Fruit fly (Drosophila melanogaster) whole organism, embryonic: Measurements from ENCODE around the gene ckd.
A peak's percentile ranks its signal among the peaks of the same experiment; 100 is the strongest.

Experiments
- Bgb ChIP-seq: fragments of 200-800 bp; sonication (Bioruptor generic); IDR thresholded peaks from 2 replicates; pipeline ENCODE4 v1.3.6; 2022; ENCODE audit warnings: missing biosample characterization, missing genetic modification characterization; ENCODE audit not compliant: partially characterized antibody
- CG10462 ChIP-seq: fragments of 200-800 bp; sonication (Bioruptor generic); optimal IDR thresholded peaks from 2 replicates; lab custom pipeline; 2016; ENCODE audit warnings: missing biosample characterization, missing genetic modification characterization
- CG10959 ChIP-seq: fragments of 200-800 bp; sonication (Bioruptor generic); IDR thresholded peaks from 2 replicates; pipeline ENCODE4 v1.3.6; 2022; ENCODE audit warnings: missing biosample characterization, missing genetic modification characterization
- CG11560 ChIP-seq: fragments of 200-800 bp; sonication (Bioruptor generic); IDR thresholded peaks from 3 replicates; pipeline ENCODE4 v1.3.6; 2022; ENCODE audit warnings: missing biosample characterization, missing genetic modification characterization
- CG15514 ChIP-seq: fragments of 200-800 bp; sonication (Bioruptor generic); optimal IDR thresholded peaks from 3 replicates; lab custom pipeline; 2017; ENCODE audit warnings: missing biosample characterization, missing genetic modification characterization, mild to moderate bottlenecking, moderate library complexity, missing genetic modification reagents
- CG18764 ChIP-seq: fragments of 200-800 bp; sonication (Bioruptor generic); optimal IDR thresholded peaks from 3 replicates; lab custom pipeline; 2016; ENCODE audit warnings: missing biosample characterization, missing genetic modification characterization
- CG3065 ChIP-seq: fragments of 200-800 bp; sonication (Bioruptor generic); optimal IDR thresholded peaks from 2 replicates; lab custom pipeline; 2016; ENCODE audit warnings: missing biosample characterization, missing genetic modification characterization
- CG31365 ChIP-seq: fragments of 200-800 bp; sonication (Bioruptor generic); optimal IDR thresholded peaks from 2 replicates; lab custom pipeline; 2018; ENCODE audit warnings: missing biosample characterization, mild to moderate bottlenecking, missing genetic modification characterization
- CG3726 ChIP-seq: fragments of 200-800 bp; sonication (Bioruptor generic); IDR thresholded peaks from 3 replicates; pipeline ENCODE4, ENCODE4 v1.3.6; 2022; ENCODE audit warnings: missing biosample characterization, missing genetic modification characterization
- CG4617 ChIP-seq: fragments of 200-800 bp; sonication (Bioruptor generic); optimal IDR thresholded peaks from 3 replicates; lab custom pipeline; 2016; ENCODE audit warnings: missing biosample characterization, missing genetic modification characterization, borderline replicate concordance
- CG5953 ChIP-seq: fragments of 200-800 bp; sonication (Bioruptor generic); IDR thresholded peaks from 2 replicates; pipeline ENCODE4 v1.3.6; 2022; ENCODE audit warnings: missing biosample characterization, missing genetic modification characterization
- CG6272 ChIP-seq: fragments of 200-800 bp; sonication (Bioruptor generic); IDR thresholded peaks from 2 replicates; pipeline ENCODE4 v1.3.6; 2022; ENCODE audit warnings: missing biosample characterization, missing genetic modification characterization
- CG6654 ChIP-seq: fragments of 200-800 bp; sonication (Bioruptor generic); optimal IDR thresholded peaks from 2 replicates; lab custom pipeline; 2017; ENCODE audit warnings: missing biosample characterization, mild to moderate bottlenecking, missing genetic modification characterization
- CG7963 ChIP-seq: fragments of 200-800 bp; sonication (Bioruptor generic); IDR thresholded peaks from 3 replicates; pipeline ENCODE4 v1.3.6; 2022; ENCODE audit warnings: missing biosample characterization, missing genetic modification characterization; ENCODE audit not compliant: partially characterized antibody
- CG8765 ChIP-seq: fragments of 200-800 bp; sonication (Bioruptor generic); IDR thresholded peaks from 2 replicates; pipeline ENCODE4 v1.3.6; 2022; ENCODE audit warnings: missing biosample characterization, missing genetic modification characterization
- CG9609 ChIP-seq: fragments of 200-800 bp; sonication (Bioruptor generic); optimal IDR thresholded peaks from 3 replicates; lab custom pipeline; 2016; ENCODE audit warnings: missing biosample characterization, missing genetic modification characterization
- CoRest ChIP-seq: fragments of 200-800 bp; sonication (Bioruptor generic); optimal IDR thresholded peaks from 3 replicates; lab custom pipeline; 2018; ENCODE audit warnings: missing biosample characterization, mild to moderate bottlenecking, missing genetic modification characterization, moderate library complexity
- Dad ChIP-seq: fragments of 200-800 bp; sonication (Bioruptor generic); optimal IDR thresholded peaks from 3 replicates; lab custom pipeline; 2016; ENCODE audit warnings: missing biosample characterization, missing genetic modification characterization
- Dll ChIP-seq: fragments of 200-800 bp; sonication (Bioruptor generic); IDR thresholded peaks from 4 replicates; pipeline ENCODE4 v1.3.6; 2022; ENCODE audit warnings: missing biosample characterization, missing genetic modification characterization; ENCODE audit not compliant: partially characterized antibody
- Gsc ChIP-seq: fragments of 200-800 bp; sonication (Bioruptor generic); IDR thresholded peaks from 2 replicates; pipeline ENCODE4 v1.3.6; 2022; ENCODE audit warnings: missing biosample characterization, missing genetic modification characterization
- HLH4C ChIP-seq: fragments of 200-800 bp; sonication (Bioruptor generic); IDR thresholded peaks from 3 replicates; pipeline ENCODE4 v1.3.6; 2022; ENCODE audit warnings: missing biosample characterization, missing genetic modification characterization; ENCODE audit not compliant: partially characterized antibody
- HLH54F ChIP-seq: fragments of 200-800 bp; sonication (Bioruptor generic); optimal IDR thresholded peaks from 3 replicates; lab custom pipeline; 2016; ENCODE audit warnings: missing biosample characterization, missing genetic modification characterization
- Hr51 ChIP-seq, 2 experiments: fragments of 200-800 bp; sonication (Bioruptor generic); optimal IDR thresholded peaks; 2 replicates in 1 of 2; 3 replicates in 1 of 2; lab custom pipeline; 2016 to 2018; ENCODE audit warnings: missing biosample characterization in 2 of 2, missing genetic modification characterization in 2 of 2, mild to moderate bottlenecking in 1 of 2, moderate library complexity in 1 of 2
- PHDP ChIP-seq: fragments of 200-800 bp; sonication (Bioruptor generic); optimal IDR thresholded peaks from 3 replicates; lab custom pipeline; 2018; ENCODE audit warnings: missing biosample characterization, mild to moderate bottlenecking, missing genetic modification characterization, moderate library complexity
- Rx ChIP-seq: fragments of 200-800 bp; sonication (Bioruptor generic); IDR thresholded peaks from 2 replicates; pipeline ENCODE4 v1.3.6; 2022; ENCODE audit warnings: missing biosample characterization, missing genetic modification characterization
- Vsx1 ChIP-seq: fragments of 200-800 bp; sonication (Bioruptor generic); optimal IDR thresholded peaks from 2 replicates; lab custom pipeline; 2017; ENCODE audit warnings: missing biosample characterization, mild to moderate bottlenecking, missing genetic modification characterization, missing genetic modification reagents
- ab ChIP-seq: fragments of 200-800 bp; sonication (Bioruptor generic); optimal IDR thresholded peaks from 2 replicates; lab custom pipeline; 2016; ENCODE audit warnings: missing biosample characterization, missing genetic modification characterization
- ase ChIP-seq: fragments of 200-800 bp; sonication (Bioruptor generic); IDR thresholded peaks from 3 replicates; pipeline ENCODE4 v1.3.6; 2022; ENCODE audit warnings: missing biosample characterization, missing genetic modification characterization
- ash1 ChIP-seq: fragments of 200-800 bp; sonication (Bioruptor generic); optimal IDR thresholded peaks from 2 replicates; lab custom pipeline; 2018; ENCODE audit warnings: missing biosample characterization, mild to moderate bottlenecking, missing genetic modification characterization
- cad ChIP-seq: fragments of >200 bp; optimal IDR thresholded peaks from 2 replicates; lab custom pipeline; 2017; ENCODE audit warnings: missing biosample characterization, missing genetic modification characterization
- cg ChIP-seq: fragments of 200-800 bp; sonication (Bioruptor generic); optimal IDR thresholded peaks from 3 replicates; lab custom pipeline; 2019; ENCODE audit warnings: missing biosample characterization, mild to moderate bottlenecking, missing genetic modification characterization, moderate library complexity
- chif ChIP-seq, 2 experiments: fragments of 200-800 bp; sonication (Bioruptor generic); optimal IDR thresholded peaks; 3 replicates each; lab custom pipeline; 2016; ENCODE audit warnings: missing biosample characterization in 2 of 2, missing genetic modification characterization in 2 of 2
- chm ChIP-seq: fragments of 200-800 bp; sonication (Bioruptor generic); IDR thresholded peaks from 2 replicates; pipeline ENCODE4 v1.3.6; 2022; ENCODE audit warnings: missing biosample characterization, missing genetic modification characterization
- cwo ChIP-seq: fragments of 200-800 bp; sonication (Bioruptor generic); optimal IDR thresholded peaks from 3 replicates; lab custom pipeline; 2017; ENCODE audit warnings: missing biosample characterization, missing genetic modification characterization, mild to moderate bottlenecking, moderate library complexity, missing genetic modification reagents
- en ChIP-seq: fragments of 200-800 bp; sonication (Bioruptor generic); optimal IDR thresholded peaks from 2 replicates; lab custom pipeline; 2016; ENCODE audit warnings: missing biosample characterization, missing genetic modification characterization
- ftz-f1 ChIP-seq: fragments of 200-800 bp; sonication (Bioruptor generic); optimal IDR thresholded peaks from 2 replicates; lab custom pipeline; 2016; ENCODE audit warnings: missing biosample characterization, missing genetic modification characterization
- nau ChIP-seq: fragments of 200-800 bp; sonication (Bioruptor generic); optimal IDR thresholded peaks from 3 replicates; lab custom pipeline; 2017; ENCODE audit warnings: missing biosample characterization, mild to moderate bottlenecking, missing genetic modification characterization, missing genetic modification reagents
- prd ChIP-seq, 3 experiments: fragments of >200 bp in 2 of 3; fragments of 200-800 bp in 1 of 3; sonication (Bioruptor generic) in 1 of 3; optimal IDR thresholded peaks in 2 of 3; IDR thresholded peaks in 1 of 3; 2 replicates in 2 of 3; 3 replicates in 1 of 3; pipeline versions ENCODE4 v1.3.6 to Lab custom; 2017 to 2022; ENCODE audit warnings: missing biosample characterization in 1 of 3, missing genetic modification characterization in 1 of 3
- psq ChIP-seq: fragments of 200-800 bp; sonication (Bioruptor generic); optimal IDR thresholded peaks from 2 replicates; lab custom pipeline; 2017; ENCODE audit warnings: missing biosample characterization, missing genetic modification characterization
- run ChIP-seq: fragments of 200-800 bp; sonication (Bioruptor generic); optimal IDR thresholded peaks from 3 replicates; lab custom pipeline; 2018; ENCODE audit warnings: missing biosample characterization, mild to moderate bottlenecking, missing genetic modification characterization
- salm ChIP-seq: fragments of 200-800 bp; sonication (Bioruptor generic); optimal IDR thresholded peaks from 2 replicates; lab custom pipeline; 2018; ENCODE audit warnings: missing biosample characterization, mild to moderate bottlenecking, missing genetic modification characterization
- sim ChIP-seq: fragments of 200-800 bp; sonication (Bioruptor generic); IDR thresholded peaks from 2 replicates; pipeline ENCODE4 v1.3.6; 2022; ENCODE audit warnings: missing biosample characterization, missing genetic modification characterization
- sob ChIP-seq: fragments of 200-800 bp; sonication (Bioruptor generic); IDR thresholded peaks from 2 replicates; pipeline ENCODE4 v1.3.6; 2022; ENCODE audit warnings: missing biosample characterization, missing genetic modification characterization
- stc ChIP-seq: fragments of 200-800 bp; sonication (Bioruptor generic); IDR thresholded peaks from 2 replicates; pipeline ENCODE4 v1.3.6; 2022; ENCODE audit warnings: missing biosample characterization, missing genetic modification characterization
- tgo ChIP-seq: fragments of 200-800 bp; sonication (Bioruptor generic); IDR thresholded peaks from 3 replicates; pipeline ENCODE4 v1.3.6; 2022; ENCODE audit warnings: missing biosample characterization, missing genetic modification characterization
- wdn ChIP-seq: fragments of 200-800 bp; sonication (Bioruptor generic); IDR thresholded peaks from 2 replicates; pipeline ENCODE4 v1.3.6; 2022; ENCODE audit warnings: missing biosample characterization, missing genetic modification characterization
- yki ChIP-seq: fragments of >200 bp; optimal IDR thresholded peaks from 3 replicates; lab custom pipeline; 2018
- z ChIP-seq: fragments of 200-800 bp; sonication (Bioruptor generic); IDR thresholded peaks from 3 replicates; pipeline ENCODE4 v1.3.6; 2022; ENCODE audit warnings: missing biosample characterization, missing genetic modification characterization

The ckd gene

dm6 chr3L:3249997-3250774 is 7.5 kb upstream of the ckd start (continued):
- TF ChIP-seq en (GFP tag; lab: Kevin White, UChicago) (peak; percentile 80), salm (tag; lab: Kevin White, UChicago) (peak; percentile 79), CG3726 (GFP tag; lab: Robert Waterston, UW) (peak; percentile 64; the same call in 2 of the 3 replicates), HLH54F (peak; percentile 95), stc (GFP tag; lab: Robert Waterston, UW) (peak; percentile 77), cad (GFP tag; lab: Kevin White, UChicago) (no peak), z (GFP tag; lab: Robert Waterston, UW) (no peak), CG10959 (GFP tag; lab: Robert Waterston, UW) (peak; percentile 66), prd (optimal IDR thresholded peaks at IDR 0.05; lab: Kevin White, UChicago) (no peak), prd (GFP tag; IDR thresholded peaks at IDR 0.05; lab: Robert Waterston, UW) (peak; percentile 93), ase (no peak; the same call in 1 of the 3 replicates), CG15514 (peak; percentile 73), cwo (GFP tag; lab: Kevin White, UChicago) (peak; percentile 90), psq (GFP tag; lab: Kevin White, UChicago) (peak; percentile 87), tgo (GFP tag; lab: Robert Waterston, UW) (peak; percentile 86), sim (GFP tag; lab: Robert Waterston, UW) (peak; percentile 58; the same call in 1 of the 2 replicates), CG8765 (GFP tag; lab: Robert Waterston, UW) (no peak), chif (GFP tag; optimal IDR thresholded peaks at IDR 0.05; lab: Kevin White, UChicago) (peak; percentile 97), HLH4C (GFP tag; lab: Robert Waterston, UW) (no peak), cg (no peak), yki (lab: Kevin White, UChicago) (peak; percentile 6), CG3065 (GFP tag; lab: Kevin White, UChicago) (peak; percentile 86), CoRest (tag; lab: Kevin White, UChicago) (peak; percentile 98), PHDP (peak; percentile 94), Vsx1 (GFP tag; lab: Kevin White, UChicago) (peak; percentile 83), CG9609 (GFP tag; lab: Kevin White, UChicago) (peak; percentile 96), CG11560 (peak; percentile 78), run (peak; percentile 83), wdn (GFP tag; lab: Robert Waterston, UW) (no peak; the same call in none of the 2 replicates), CG6654 (GFP tag; lab: Kevin White, UChicago) (peak; percentile 88), CG6272 (GFP tag; lab: Robert Waterston, UW) (peak; percentile 78), ab (peak; percentile 92), CG4617 (GFP tag; lab: Kevin White, UChicago) (peak; percentile 85), CG7963 (GFP tag; lab: Robert Waterston, UW) (no peak), CG18764 (GFP tag; lab: Kevin White, UChicago) (peak; percentile 88), Dad (peak; percentile 93), CG10462 (GFP tag; lab: Kevin White, UChicago) (peak; percentile 94), sob (GFP tag; lab: Robert Waterston, UW) (peak; percentile 82; the same call in 1 of the 2 replicates), CG5953 (GFP tag; lab: Robert Waterston, UW) (peak; percentile 16; the same call in 1 of the 2 replicates), Dll (GFP tag; lab: Robert Waterston, UW) (no peak), chm (GFP tag; lab: Robert Waterston, UW) (no peak), ftz-f1 (peak; percentile 91), nau (GFP tag; lab: Kevin White, UChicago) (peak; percentile 93), CG31365 (tag; lab: Kevin White, UChicago) (peak; percentile 17), Hr51 (GFP tag; optimal IDR thresholded peaks at IDR 0.05; lab: Kevin White, UChicago) (peak; percentile 92 to 95), Gsc (GFP tag; lab: Robert Waterston, UW) (peak; percentile 59), Rx (GFP tag; lab: Robert Waterston, UW) (peak; percentile 36; the same call in 1 of the 2 replicates), ash1 (GFP tag; lab: Kevin White, UChicago) (no peak), Bgb (GFP tag; lab: Robert Waterston, UW) (peak; percentile 45; the same call in 1 of the 2 replicates)
